Worm (Caenorhabditis elegans) whole organism, L1 larva: ENCODE results near the gene C47E8.3.

ENCODE experiments used
- C04F5.9 ChIP-seq: sonication (generic microtip); optimal IDR thresholded peaks from 2 replicates; lab custom pipeline; 2016; ENCODE audit warnings: missing genetic modification characterization, missing compliant biosample characterization
- aly-2 ChIP-seq: fragments of 150-350 bp; optimal IDR thresholded peaks from 2 replicates; lab custom pipeline; 2014; ENCODE audit warnings: missing biosample characterization, missing genetic modification characterization
- ceh-63 ChIP-seq: fragments of 200-800 bp; sonication (Bioruptor generic); optimal IDR thresholded peaks from 2 replicates; lab custom pipeline; 2018; ENCODE audit warnings: mild to moderate bottlenecking, missing genetic modification characterization, missing compliant biosample characterization
- ceh-8 ChIP-seq: fragments of 200-800 bp; sonication (Bioruptor generic); optimal IDR thresholded peaks from 2 replicates; lab custom pipeline; 2018; ENCODE audit warnings: mild to moderate bottlenecking, missing genetic modification characterization, moderate library complexity, missing compliant biosample characterization
- ceh-90 ChIP-seq: sonication (generic microtip); optimal IDR thresholded peaks from 2 replicates; lab custom pipeline; 2016; ENCODE audit warnings: missing genetic modification characterization, missing compliant biosample characterization
- efl-1 ChIP-seq, 4 experiments: fragments of 150-350 bp; optimal IDR thresholded peaks in 3 of 4; peaks in 1 of 4; 1 replicate in 1 of 4; 2 replicates in 3 of 4; lab custom pipeline; 2014; ENCODE audit warnings: missing biosample characterization in 2 of 4, missing genetic modification characterization in 2 of 4, missing genetic modification reagents in 2 of 4
- efl-3 ChIP-seq: fragments of 200-800 bp; sonication (Bioruptor generic); optimal IDR thresholded peaks from 2 replicates; lab custom pipeline; 2018; ENCODE audit warnings: mild to moderate bottlenecking, missing genetic modification characterization, missing compliant biosample characterization
- elt-2 ChIP-seq: sonication (generic microtip); optimal IDR thresholded peaks from 2 replicates; lab custom pipeline; 2016; ENCODE audit warnings: missing genetic modification characterization, mild to moderate bottlenecking, inconsistent platforms, missing compliant biosample characterization, missing genetic modification reagents
- ets-5 ChIP-seq: fragments of 200-800 bp; sonication (Bioruptor generic); IDR thresholded peaks from 2 replicates; pipeline ENCODE4 v1.3.6; 2022; ENCODE audit warnings: missing genetic modification characterization, missing compliant biosample characterization
- grh-1 ChIP-seq: fragments of 200-800 bp; sonication (Bioruptor generic); IDR thresholded peaks from 2 replicates; pipeline ENCODE4 v1.3.6; 2022; ENCODE audit warnings: missing genetic modification reagents, missing genetic modification characterization, missing compliant biosample characterization
- hpl-2 ChIP-seq: fragments of 150-350 bp; optimal IDR thresholded peaks from 2 replicates; lab custom pipeline; 2014; ENCODE audit warnings: missing biosample characterization, missing genetic modification reagents, missing genetic modification characterization
- jun-1 ChIP-seq: fragments of 150-350 bp; optimal IDR thresholded peaks from 2 replicates; lab custom pipeline; 2014; ENCODE audit warnings: missing biosample characterization, missing genetic modification reagents, missing genetic modification characterization
- lin-13 ChIP-seq: fragments of 150-350 bp; optimal IDR thresholded peaks from 2 replicates; lab custom pipeline; 2014; ENCODE audit warnings: missing biosample characterization, missing genetic modification reagents, missing genetic modification characterization
- lin-14 ChIP-seq: fragments of 200-800 bp; sonication (Bioruptor generic); optimal IDR thresholded peaks from 2 replicates; lab custom pipeline; 2018; ENCODE audit warnings: mild to moderate bottlenecking, missing genetic modification characterization, moderate library complexity, missing compliant biosample characterization
- lin-35 ChIP-seq, 2 experiments: fragments of 150-350 bp; optimal IDR thresholded peaks; 2 replicates each; lab custom pipeline; 2014; ENCODE audit warnings: missing biosample characterization in 2 of 2, missing genetic modification characterization in 2 of 2, missing genetic modification reagents in 2 of 2
- lir-3 ChIP-seq: sonication (generic microtip); optimal IDR thresholded peaks from 2 replicates; lab custom pipeline; 2016; ENCODE audit warnings: mild to moderate bottlenecking, missing genetic modification characterization, moderate library complexity, missing compliant biosample characterization; ENCODE audit not compliant: poor library complexity
- mab-9 ChIP-seq: fragments of 200-800 bp; sonication (Bioruptor generic); IDR thresholded peaks from 2 replicates; pipeline ENCODE4 v1.3.6; 2022; ENCODE audit warnings: missing genetic modification reagents, missing genetic modification characterization, missing compliant biosample characterization
- nhr-12 ChIP-seq: sonication (generic microtip); optimal IDR thresholded peaks from 2 replicates; lab custom pipeline; 2017; ENCODE audit warnings: missing biosample characterization, missing genetic modification characterization
- nhr-20 ChIP-seq: sonication (generic microtip); optimal IDR thresholded peaks from 2 replicates; lab custom pipeline; 2016; ENCODE audit warnings: mild to moderate bottlenecking, missing genetic modification characterization, missing compliant biosample characterization
- nhr-47 ChIP-seq: sonication (generic microtip); optimal IDR thresholded peaks from 2 replicates; lab custom pipeline; 2016; ENCODE audit warnings: mild to moderate bottlenecking, missing genetic modification characterization, moderate library complexity, missing compliant biosample characterization
- nhr-84 ChIP-seq: sonication (generic microtip); optimal IDR thresholded peaks from 2 replicates; lab custom pipeline; 2017; ENCODE audit warnings: missing biosample characterization, missing genetic modification characterization
- nhr-90 ChIP-seq: sonication (generic microtip); optimal IDR thresholded peaks from 2 replicates; lab custom pipeline; 2016; ENCODE audit warnings: mild to moderate bottlenecking, missing genetic modification characterization, missing compliant biosample characterization; ENCODE audit not compliant: poor library complexity
- pqm-1 ChIP-seq: sonication (generic microtip); optimal IDR thresholded peaks from 3 replicates; lab custom pipeline; 2017; ENCODE audit warnings: missing biosample characterization, missing genetic modification characterization
- snpc-4 ChIP-seq: fragments of 150-350 bp; optimal IDR thresholded peaks from 2 replicates; lab custom pipeline; 2014; ENCODE audit warnings: missing biosample characterization, missing genetic modification characterization
- sptf-1 ChIP-seq: fragments of 150-350 bp; optimal IDR thresholded peaks from 2 replicates; lab custom pipeline; 2014; ENCODE audit warnings: missing biosample characterization, missing genetic modification characterization
- swsn-7 ChIP-seq: sonication (generic microtip); optimal IDR thresholded peaks from 2 replicates; lab custom pipeline; 2016; ENCODE audit warnings: missing genetic modification characterization, missing compliant biosample characterization
- tbx-2 ChIP-seq: sonication (generic microtip); optimal IDR thresholded peaks from 2 replicates; lab custom pipeline; 2016; ENCODE audit warnings: missing genetic modification characterization, missing compliant biosample characterization
- tlp-1 ChIP-seq: fragments of 150-350 bp; optimal IDR thresholded peaks from 2 replicates; lab custom pipeline; 2014; ENCODE audit warnings: missing biosample characterization, missing genetic modification characterization
- unc-130 ChIP-seq: fragments of 150-350 bp; optimal IDR thresholded peaks from 2 replicates; lab custom pipeline; 2017; ENCODE audit warnings: missing biosample characterization, missing genetic modification characterization, inconsistent platforms
- zag-1 ChIP-seq: fragments of 150-350 bp; optimal IDR thresholded peaks from 2 replicates; lab custom pipeline; 2014; ENCODE audit warnings: missing biosample characterization, missing genetic modification characterization

C47E8.3 gene

DNA sequence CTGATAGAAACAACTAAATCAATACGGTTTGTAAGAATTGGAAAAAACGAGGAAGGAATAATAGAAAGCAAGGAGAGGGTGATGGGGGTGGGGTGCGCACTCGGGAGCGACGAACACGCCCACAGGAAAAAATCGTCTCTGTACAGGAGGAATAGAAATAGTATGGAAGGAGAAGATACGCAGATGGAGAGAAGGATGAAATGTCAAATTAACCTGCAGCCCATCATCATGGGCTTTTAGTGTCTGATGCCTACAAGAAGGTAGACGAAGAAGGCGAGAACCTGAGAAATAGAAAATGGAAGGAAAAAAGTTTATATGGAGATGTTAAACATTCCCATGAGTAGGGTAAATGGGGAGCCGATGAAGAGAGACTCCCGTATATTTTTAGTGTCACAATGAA is 45.0 kb upstream of the C47E8.3 start, which contains the start of gene F43D2.6:
Gene F43D2.6 (minus strand): TSS at position 62 of the 400 bp plus-strand sequence.
- TF ChIP-seq grh-1 (GFP tag; lab: Robert Waterston, UW) = no peak
- no peak for TF ChIP-seq lin-35 (GFP tag; optimal IDR thresholded peaks at IDR 0.05; lab: Kevin White, UChicago)
- no peak for TF ChIP-seq efl-1 (optimal IDR thresholded peaks at IDR 0.05; lab: Kevin White, UChicago)
- peak in 1 of 2 experiments; percentile 65 for TF ChIP-seq efl-1 (GFP tag; optimal IDR thresholded peaks at IDR 0.05 in 1 of 2; lab: Kevin White, UChicago)

- TF ChIP-seq sptf-1 (tag; lab: Kevin White, UChicago) (no peak), ets-5 (GFP tag; lab: Robert Waterston, UW) (no peak), jun-1 (no peak), ceh-8 (GFP tag; lab: Kevin White, UChicago) (no peak), aly-2 (tag; lab: Kevin White, UChicago) (no peak), lin-14 (no peak), hpl-2 (GFP tag; lab: Kevin White, UChicago) (no peak), lir-3 (tag; lab: Kevin White, UChicago) (no peak), ceh-90 (no peak), nhr-84 (no peak), unc-130 (tag; lab: Kevin White, UChicago) (no peak)
These were observed 42.0 kb upstream of the C47E8.3 start for ce11 chrV:14638075-14638474.

- TF ChIP-seq swsn-7 (tag; lab: Kevin White, UChicago) (no peak), zag-1 (tag; lab: Kevin White, UChicago) (no peak), nhr-90 (tag; lab: Kevin White, UChicago) (no peak)
These were observed 40.0 kb upstream of the C47E8.3 start, which contains the start of gene F43D2.7 for ce11 chrV:14640071-14640470. TSS of gene F43D2.7 (minus strand) at chrV:14640171.

ce11 chrV:14640769-14641168 is 39.3 kb upstream of the C47E8.3 start, which contains the start of gene C54G10.1:
TSS of gene C54G10.1 (plus strand) at chrV:14641101.
- TF ChIP-seq ceh-8 (GFP tag; lab: Kevin White, UChicago) (no peak), nhr-20 (tag; lab: Kevin White, UChicago) (no peak), mab-9 (GFP tag; lab: Robert Waterston, UW) (no peak), tlp-1 (tag; lab: Kevin White, UChicago) (no peak), snpc-4 (tag; lab: Kevin White, UChicago) (no peak), elt-2 (tag; lab: Kevin White, UChicago) (peak; percentile 70), tbx-2 (tag; lab: Kevin White, UChicago) (no peak), efl-3 (GFP tag; lab: Kevin White, UChicago) (no peak), ets-5 (GFP tag; lab: Robert Waterston, UW) (no peak), nhr-47 (tag; lab: Kevin White, UChicago) (no peak), ceh-63 (GFP tag; lab: Kevin White, UChicago) (no peak), nhr-12 (no peak), lin-35 (GFP tag; optimal IDR thresholded peaks at IDR 0.05; lab: Kevin White, UChicago) (peak in 1 of 2 experiments; percentile 18), pqm-1 (tag; lab: Kevin White, UChicago) (no peak), lin-13 (GFP tag; lab: Kevin White, UChicago) (no peak)

ce11 chrV:14642016-14642415 is 38.1 kb upstream of the C47E8.3 start:
- TF ChIP-seq ceh-90 (no peak), mab-9 (GFP tag; lab: Robert Waterston, UW) (no peak), C04F5.9 (tag; lab: Kevin White, UChicago) (no peak), swsn-7 (tag; lab: Kevin White, UChicago) (no peak)
- TF ChIP-seq, all 84 proteins: peak for 0
